Worm (Caenorhabditis elegans) whole organism, late embryonic: ENCODE measurements around the gene R02E4.1.

Experiments
- ahr-1 ChIP-seq: sonication (generic microtip); optimal IDR thresholded peaks from 2 replicates; lab custom pipeline; 2016; ENCODE audit warnings: missing genetic modification characterization, missing compliant biosample characterization
- ama-1 ChIP-seq: fragments of 150-350 bp; optimal IDR thresholded peaks from 2 replicates; lab custom pipeline; 2014
- ceh-30 ChIP-seq: fragments of 150-350 bp; optimal IDR thresholded peaks from 2 replicates; lab custom pipeline; 2014; ENCODE audit warnings: missing biosample characterization, missing genetic modification characterization
- ets-4 ChIP-seq: sonication (generic microtip); optimal IDR thresholded peaks from 2 replicates; lab custom pipeline; 2016; ENCODE audit warnings: missing genetic modification characterization, missing compliant biosample characterization
- fax-1 ChIP-seq: sonication (generic microtip); optimal IDR thresholded peaks from 2 replicates; lab custom pipeline; 2016; ENCODE audit warnings: missing genotype, missing genetic modification characterization, missing compliant biosample characterization
- fkh-10 ChIP-seq: fragments of 150-350 bp; optimal IDR thresholded peaks from 2 replicates; lab custom pipeline; 2014; ENCODE audit warnings: missing biosample characterization, missing genetic modification reagents, missing genetic modification characterization
- pag-3 ChIP-seq: sonication (generic microtip); optimal IDR thresholded peaks from 2 replicates; lab custom pipeline; 2016; ENCODE audit warnings: missing compliant biosample characterization, missing genetic modification characterization, borderline replicate concordance
- pha-4 ChIP-seq: fragments of 150-350 bp; optimal IDR thresholded peaks from 2 replicates; lab custom pipeline; 2018; ENCODE audit warnings: missing biosample characterization, missing genetic modification reagents, missing genetic modification characterization
- pqm-1 ChIP-seq: sonication (generic microtip); optimal IDR thresholded peaks from 2 replicates; lab custom pipeline; 2016; ENCODE audit warnings: missing genetic modification characterization, missing compliant biosample characterization
- rnt-1 ChIP-seq: sonication (generic microtip); optimal IDR thresholded peaks from 2 replicates; lab custom pipeline; 2016; ENCODE audit warnings: missing genetic modification characterization, missing compliant biosample characterization
- sox-4 ChIP-seq: sonication (generic microtip); optimal IDR thresholded peaks from 2 replicates; lab custom pipeline; 2017; ENCODE audit warnings: mild to moderate bottlenecking, missing genetic modification characterization, inconsistent platforms, missing compliant biosample characterization

DNA sequence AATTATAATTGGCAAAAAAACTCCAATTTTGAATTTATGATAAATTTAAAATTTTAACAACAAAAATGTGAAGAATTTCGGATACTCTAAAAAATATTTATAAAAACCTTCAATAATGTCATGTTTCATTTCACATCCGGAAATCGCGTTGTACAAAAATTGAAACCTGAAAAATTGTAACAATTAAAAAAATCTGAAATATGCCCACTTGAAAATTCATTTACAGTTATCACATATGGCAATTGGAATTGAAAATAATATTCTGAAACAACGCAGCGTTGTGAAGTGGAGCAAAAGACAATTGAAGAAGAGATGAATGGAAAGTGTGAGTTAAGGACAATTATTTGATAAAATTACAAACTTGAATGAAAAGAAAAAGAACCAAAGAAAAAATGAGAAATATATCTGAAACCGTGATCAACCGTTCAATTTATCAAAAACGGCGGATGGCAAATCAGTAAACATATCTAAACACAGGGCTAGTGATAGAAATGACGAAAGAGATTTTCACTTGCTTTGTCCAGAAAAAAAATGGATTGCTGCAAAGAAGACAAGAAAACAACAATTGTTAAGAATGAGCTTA lies 44.2 kb upstream of the R02E4.1 start:
- TF ChIP-seq ahr-1 (tag; lab: Kevin White, UChicago) = no peak
- no peak for TF ChIP-seq pag-3 (tag; lab: Kevin White, UChicago)
- no peak for TF ChIP-seq fkh-10 (GFP tag; lab: Kevin White, UChicago)
- no peak for TF ChIP-seq ama-1
- no peak for TF ChIP-seq ceh-30
- no peak for TF ChIP-seq rnt-1 (tag; lab: Kevin White, UChicago)
- TF ChIP-seq sox-4 (tag; lab: Kevin White, UChicago) = no peak
- no peak for TF ChIP-seq pha-4 (tag; lab: Kevin White, UChicago)
- no peak for TF ChIP-seq pqm-1
- no peak for TF ChIP-seq ets-4 (tag; lab: Kevin White, UChicago)
- no peak for TF ChIP-seq fax-1 (tag; lab: Kevin White, UChicago)
